Worm (Caenorhabditis elegans) whole organism, mixed stage, embryonic: ENCODE data around the gene R10D12.6.

ENCODE experiments used
- M03D4.4 ChIP-seq: sonication (generic microtip); optimal IDR thresholded peaks from 2 replicates; lab custom pipeline; 2017; ENCODE audit warnings: mild to moderate bottlenecking, missing genetic modification characterization, missing compliant biosample characterization
- bed-3 ChIP-seq: fragments of 200-800 bp; sonication (Bioruptor generic); optimal IDR thresholded peaks from 3 replicates; lab custom pipeline; 2018; ENCODE audit warnings: mild to moderate bottlenecking, missing genetic modification characterization, moderate library complexity, missing compliant biosample characterization
- blmp-1 ChIP-seq: fragments of 150-350 bp; optimal IDR thresholded peaks from 2 replicates; lab custom pipeline; 2014; ENCODE audit warnings: missing biosample characterization, missing genetic modification characterization
- ceh-39 ChIP-seq: fragments of 150-350 bp; optimal IDR thresholded peaks from 2 replicates; lab custom pipeline; 2014; ENCODE audit warnings: missing biosample characterization, missing genetic modification characterization
- ceh-43 ChIP-seq: fragments of 200-800 bp; sonication (Bioruptor generic); optimal IDR thresholded peaks from 2 replicates; lab custom pipeline; 2018; ENCODE audit warnings: mild to moderate bottlenecking, missing genetic modification characterization, moderate library complexity, missing compliant biosample characterization
- ceh-83 ChIP-seq: fragments of 200-800 bp; sonication (Bioruptor generic); optimal IDR thresholded peaks from 2 replicates; lab custom pipeline; 2018; ENCODE audit warnings: mild to moderate bottlenecking, missing genetic modification characterization, missing compliant biosample characterization
- ces-1 ChIP-seq: fragments of 150-350 bp; optimal IDR thresholded peaks from 2 replicates; lab custom pipeline; 2014; ENCODE audit warnings: missing biosample characterization, missing genetic modification reagents, missing genetic modification characterization
- cnd-1 ChIP-seq: fragments of 200-800 bp; sonication (Bioruptor generic); optimal IDR thresholded peaks from 2 replicates; lab custom pipeline; 2018; ENCODE audit warnings: mild to moderate bottlenecking, missing genetic modification characterization, missing compliant biosample characterization
- drap-1 ChIP-seq: fragments of 200-800 bp; sonication (Bioruptor generic); optimal IDR thresholded peaks from 3 replicates; lab custom pipeline; 2018; ENCODE audit warnings: mild to moderate bottlenecking, missing genetic modification characterization, missing compliant biosample characterization
- elt-1 ChIP-seq: sonication (generic microtip); optimal IDR thresholded peaks from 2 replicates; lab custom pipeline; 2017; ENCODE audit warnings: missing genetic modification characterization, mild to moderate bottlenecking, missing compliant biosample characterization, antibody characterized with exemption, moderate library complexity, borderline replicate concordance; ENCODE audit not compliant: insufficient read depth
- elt-3 ChIP-seq: fragments of 150-350 bp; optimal IDR thresholded peaks from 2 replicates; lab custom pipeline; 2014; ENCODE audit warnings: missing biosample characterization, missing genetic modification characterization
- flh-1 ChIP-seq: fragments of 200-800 bp; sonication (Bioruptor generic); optimal IDR thresholded peaks from 2 replicates; lab custom pipeline; 2018; ENCODE audit warnings: mild to moderate bottlenecking, missing genetic modification characterization, moderate library complexity, missing compliant biosample characterization
- ham-2 ChIP-seq: fragments of 200-800 bp; sonication (Bioruptor generic); optimal IDR thresholded peaks from 2 replicates; lab custom pipeline; 2018; ENCODE audit warnings: mild to moderate bottlenecking, missing genetic modification characterization, missing compliant biosample characterization
- hlh-1 ChIP-seq: fragments of 150-350 bp; optimal IDR thresholded peaks from 2 replicates; lab custom pipeline; 2014; ENCODE audit warnings: missing biosample characterization, missing genetic modification reagents, missing genetic modification characterization
- lin-13 ChIP-seq: fragments of 150-350 bp; optimal IDR thresholded peaks from 2 replicates; lab custom pipeline; 2014; ENCODE audit warnings: missing biosample characterization, missing genetic modification characterization
- lin-32 ChIP-seq: fragments of 200-800 bp; sonication (Bioruptor generic); optimal IDR thresholded peaks from 2 replicates; lab custom pipeline; 2018; ENCODE audit warnings: mild to moderate bottlenecking, missing genetic modification characterization, missing compliant biosample characterization
- lsy-2 ChIP-seq: fragments of 150-350 bp; optimal IDR thresholded peaks from 2 replicates; lab custom pipeline; 2014; ENCODE audit warnings: missing biosample characterization, missing genetic modification characterization
- mab-5 ChIP-seq: fragments of 150-350 bp; optimal IDR thresholded peaks from 2 replicates; lab custom pipeline; 2014; ENCODE audit warnings: missing biosample characterization, missing genetic modification characterization
- mep-1 ChIP-seq: fragments of 150-350 bp; optimal IDR thresholded peaks from 2 replicates; lab custom pipeline; 2017; ENCODE audit warnings: missing biosample characterization, missing genetic modification reagents, missing genetic modification characterization, inconsistent platforms
- mls-2 ChIP-seq: sonication (generic microtip); optimal IDR thresholded peaks from 2 replicates; lab custom pipeline; 2016; ENCODE audit warnings: mild to moderate bottlenecking, missing genetic modification characterization, moderate library complexity, missing compliant biosample characterization
- nhr-12 ChIP-seq: fragments of 150-350 bp; optimal IDR thresholded peaks from 2 replicates; lab custom pipeline; 2014; ENCODE audit warnings: missing biosample characterization, missing genetic modification characterization
- nhr-2 ChIP-seq: fragments of 150-350 bp; optimal IDR thresholded peaks from 2 replicates; lab custom pipeline; 2014; ENCODE audit warnings: missing biosample characterization, missing genetic modification characterization
- nhr-237 ChIP-seq: fragments of 150-350 bp; optimal IDR thresholded peaks from 2 replicates; lab custom pipeline; 2014; ENCODE audit warnings: missing biosample characterization, missing genetic modification characterization
- nhr-28 ChIP-seq: fragments of 150-350 bp; optimal IDR thresholded peaks from 2 replicates; lab custom pipeline; 2014; ENCODE audit warnings: missing biosample characterization, missing genetic modification characterization
- nhr-76 ChIP-seq: sonication (generic microtip); optimal IDR thresholded peaks from 2 replicates; lab custom pipeline; 2017; ENCODE audit warnings: missing biosample characterization, missing genetic modification characterization
- pha-4 ChIP-seq: fragments of 150-350 bp; optimal IDR thresholded peaks from 2 replicates; lab custom pipeline; 2018; ENCODE audit warnings: missing biosample characterization, missing genetic modification reagents, missing genetic modification characterization
- sem-2 ChIP-seq: fragments of 200-800 bp; sonication (Bioruptor generic); optimal IDR thresholded peaks from 2 replicates; lab custom pipeline; 2018; ENCODE audit warnings: mild to moderate bottlenecking, missing genetic modification characterization, missing compliant biosample characterization
- snpc-4 ChIP-seq: fragments of 150-350 bp; optimal IDR thresholded peaks from 2 replicates; lab custom pipeline; 2014; ENCODE audit warnings: missing biosample characterization, missing genetic modification characterization
- sptf-1 ChIP-seq: sonication (generic microtip); optimal IDR thresholded peaks from 2 replicates; lab custom pipeline; 2017; ENCODE audit warnings: mild to moderate bottlenecking, missing genetic modification characterization, moderate library complexity, missing compliant biosample characterization
- tbx-8 ChIP-seq: fragments of 200-800 bp; sonication (Bioruptor generic); optimal IDR thresholded peaks from 2 replicates; lab custom pipeline; 2018; ENCODE audit warnings: mild to moderate bottlenecking, missing genetic modification characterization, moderate library complexity, missing compliant biosample characterization
- unc-120 ChIP-seq: sonication (generic microtip); optimal IDR thresholded peaks from 2 replicates; lab custom pipeline; 2017; ENCODE audit warnings: missing genetic modification characterization, missing compliant biosample characterization; ENCODE audit not compliant: poor library complexity, severe bottlenecking
- unc-39 ChIP-seq: fragments of 150-350 bp; optimal IDR thresholded peaks from 2 replicates; lab custom pipeline; 2014; ENCODE audit warnings: missing biosample characterization, missing genetic modification characterization
- unc-62 ChIP-seq: fragments of 150-350 bp; optimal IDR thresholded peaks from 2 replicates; lab custom pipeline; 2014; ENCODE audit warnings: missing biosample characterization, missing genetic modification reagents, missing genetic modification characterization
- zip-8 ChIP-seq: fragments of 150-350 bp; optimal IDR thresholded peaks from 2 replicates; lab custom pipeline; 2014; ENCODE audit warnings: missing biosample characterization, missing genetic modification characterization
- ztf-11 ChIP-seq: fragments of 150-350 bp; optimal IDR thresholded peaks from 2 replicates; lab custom pipeline; 2014; ENCODE audit warnings: missing biosample characterization, missing genetic modification characterization

The R10D12.6 gene

ce11 chrV:13958247-13958646 is 9.1 kb downstream of the R10D12.6 start, which contains the start of gene R10D12.10:
Gene R10D12.10 (minus strand): TSS chrV:13958347.
- no peak for TF ChIP-seq sem-2
- no peak for TF ChIP-seq bed-3 (GFP tag; lab: Kevin White, UChicago)

- no peak for TF ChIP-seq unc-120 (tag; lab: Kevin White, UChicago)
- no peak for TF ChIP-seq lsy-2
- no peak for TF ChIP-seq mep-1 (tag; lab: Kevin White, UChicago)
- TF ChIP-seq drap-1 (GFP tag; lab: Kevin White, UChicago): no peak
- TF ChIP-seq pha-4 (tag; lab: Kevin White, UChicago): no peak
- TF ChIP-seq nhr-2 (tag; lab: Kevin White, UChicago): no peak
- no peak for TF ChIP-seq bed-3 (GFP tag; lab: Kevin White, UChicago)
- TF ChIP-seq M03D4.4 (tag; lab: Kevin White, UChicago): no peak
- TF ChIP-seq ham-2: no peak
- no peak for TF ChIP-seq nhr-237
- no peak for TF ChIP-seq cnd-1 (tag; lab: Kevin White, UChicago)
- TF ChIP-seq, all 35 proteins: peak for 0
Measured at ce11 chrV:13960916-13961315, 11.8 kb downstream of the R10D12.6 start, which contains the start of gene srh-24. Gene srh-24 (minus strand): TSS chrV:13961016.

ce11 chrV:13961927-13962419 is 12.9 kb downstream of the R10D12.6 start, which contains the start of the genes algn-13 and R10D12.13:
Gene algn-13 (minus strand): TSS chrV:13961977.
Gene R10D12.13 (plus strand): TSS chrV:13962417.
- peak; percentile 79 for TF ChIP-seq ceh-83 (GFP tag; lab: Kevin White, UChicago)
- peak; percentile 24 for TF ChIP-seq nhr-2 (tag; lab: Kevin White, UChicago)
- TF ChIP-seq pha-4 (tag; lab: Kevin White, UChicago): peak; percentile 52
- no peak for TF ChIP-seq snpc-4 (tag; lab: Kevin White, UChicago)
- TF ChIP-seq drap-1 (GFP tag; lab: Kevin White, UChicago): peak; percentile 81
- no peak for TF ChIP-seq unc-39 (tag; lab: Kevin White, UChicago)
- TF ChIP-seq nhr-28 (tag; lab: Kevin White, UChicago): no peak
- peak; percentile 91 for TF ChIP-seq unc-120 (tag; lab: Kevin White, UChicago)
- TF ChIP-seq ceh-39: no peak
- peak; percentile 64 for TF ChIP-seq tbx-8 (GFP tag; lab: Kevin White, UChicago)
- no peak for TF ChIP-seq nhr-237
- TF ChIP-seq lsy-2: peak; percentile 37
- TF ChIP-seq lin-13 (tag; lab: Kevin White, UChicago): peak; percentile 66
- TF ChIP-seq zip-8 (tag; lab: Kevin White, UChicago): no peak
- no peak for TF ChIP-seq unc-62 (GFP tag; lab: Kevin White, UChicago)
- TF ChIP-seq ceh-43 (GFP tag; lab: Kevin White, UChicago): peak; percentile 68
- peak; percentile 16 for TF ChIP-seq elt-3
- TF ChIP-seq blmp-1 (tag; lab: Kevin White, UChicago): peak; percentile 52
- TF ChIP-seq hlh-1 (tag; lab: Kevin White, UChicago): peak; percentile 26
- peak; percentile 92 for TF ChIP-seq sptf-1 (tag; lab: Kevin White, UChicago)
- peak; percentile 59 for TF ChIP-seq ztf-11 (tag; lab: Kevin White, UChicago)
- TF ChIP-seq bed-3 (GFP tag; lab: Kevin White, UChicago): peak; percentile 70
- TF ChIP-seq flh-1: peak; percentile 64
- TF ChIP-seq nhr-12 (tag; lab: Kevin White, UChicago): no peak
- TF ChIP-seq elt-1 (tag; lab: Kevin White, UChicago): peak; percentile 47
- TF ChIP-seq sem-2: peak; percentile 64
- TF ChIP-seq nhr-76: no peak
- peak; percentile 41 for TF ChIP-seq lin-32 (GFP tag; lab: Kevin White, UChicago)
- peak; percentile 84 for TF ChIP-seq mls-2 (tag; lab: Kevin White, UChicago)
- TF ChIP-seq mab-5 (tag; lab: Kevin White, UChicago): peak; percentile 60
- peak; percentile 40 for TF ChIP-seq ces-1 (GFP tag; lab: Kevin White, UChicago)
- TF ChIP-seq cnd-1 (tag; lab: Kevin White, UChicago): peak; percentile 77
- TF ChIP-seq M03D4.4 (tag; lab: Kevin White, UChicago): peak; percentile 86
- peak; percentile 60 for TF ChIP-seq ham-2
- TF ChIP-seq mep-1 (tag; lab: Kevin White, UChicago): peak; percentile 79
